Fruit fly (Drosophila melanogaster): ENCODE results near the gene CG3309.

DNA sequence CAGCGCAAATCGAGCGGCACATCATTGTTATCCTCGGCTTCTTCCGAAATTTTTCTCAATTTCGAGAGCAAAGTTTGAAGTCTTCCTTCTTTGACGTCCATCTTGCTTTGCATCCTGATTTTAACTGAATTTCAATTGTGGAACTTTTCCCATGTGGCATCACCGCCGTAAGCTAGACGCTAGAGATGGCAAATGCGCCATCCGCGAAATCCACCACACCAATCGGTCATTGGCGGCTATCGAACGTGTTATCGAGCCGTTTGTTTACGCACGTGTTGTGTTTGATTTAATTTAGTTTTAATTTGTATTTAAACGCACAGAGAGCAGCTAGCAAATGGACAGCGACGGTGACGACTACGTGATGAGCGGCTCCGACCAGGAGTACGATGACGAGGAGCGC is 12.0 kb downstream of the CG3309 start, which contains the start of the genes CG15930 and Sas10:
- TF ChIP-seq usp (GFP tag; optimal IDR thresholded peaks at IDR 0.05) (no peak), CrebA (GFP tag; optimal IDR thresholded peaks at IDR 0.05; ENCODE audit: borderline replicate concordance) (no peak), CG32264 (GFP tag; optimal IDR thresholded peaks at IDR 0.05) (no peak), dmrt93B (GFP tag; optimal IDR thresholded peaks at IDR 0.05) (no peak), psq (GFP tag; optimal IDR thresholded peaks at IDR 0.05) (no peak), Rel (GFP tag; optimal IDR thresholded peaks at IDR 0.05) (no peak), Rel (tag; optimal IDR thresholded peaks at IDR 0.05) (no peak), Hr78 (GFP tag; optimal IDR thresholded peaks at IDR 0.05) (no peak), Sp1 (GFP tag; optimal IDR thresholded peaks at IDR 0.05) (no peak), lola (GFP tag; optimal IDR thresholded peaks at IDR 0.05) (no peak), Myc (optimal IDR thresholded peaks at IDR 0.05) (peak; percentile 31), pan (optimal IDR thresholded peaks at IDR 0.05) (no peak), jim (GFP tag; optimal IDR thresholded peaks at IDR 0.05) (no peak), Hnf4 (GFP tag; optimal IDR thresholded peaks at IDR 0.05) (no peak)
